Worm (Caenorhabditis elegans) whole organism, young adult: Measurements from ENCODE around the gene ZK154.4.

Experiments used
- B0261.1 ChIP-seq: sonication (generic microtip); optimal IDR thresholded peaks from 2 replicates; lab custom pipeline; 2016; ENCODE audit warnings: mild to moderate bottlenecking, missing genetic modification characterization, moderate library complexity, missing compliant biosample characterization
- C06A6.2 ChIP-seq: fragments of 200-800 bp; sonication (Bioruptor generic); conservative IDR thresholded peaks from 2 replicates; pipeline ENCODE4 v1.3.6; 2022; ENCODE audit warnings: missing genetic modification characterization, missing compliant biosample characterization
- C17E4.6 ChIP-seq: fragments of 200-800 bp; sonication (Bioruptor generic); IDR thresholded peaks from 2 replicates; pipeline ENCODE4 v1.3.6; 2022; ENCODE audit warnings: missing genetic modification reagents, missing genetic modification characterization, missing compliant biosample characterization
- D2030.7 ChIP-seq: fragments of 200-800 bp; sonication (Bioruptor generic); IDR thresholded peaks from 2 replicates; pipeline ENCODE4 v1.3.6; 2022; ENCODE audit warnings: missing genetic modification reagents, missing genetic modification characterization, missing compliant biosample characterization
- F22D6.2 ChIP-seq: sonication (generic microtip); optimal IDR thresholded peaks from 2 replicates; lab custom pipeline; 2016; ENCODE audit warnings: mild to moderate bottlenecking, missing genetic modification characterization, missing compliant biosample characterization
- F23B12.7 ChIP-seq: sonication (generic microtip); optimal IDR thresholded peaks from 2 replicates; lab custom pipeline; 2017; ENCODE audit warnings: missing genetic modification characterization, mild to moderate bottlenecking, missing compliant biosample characterization, antibody characterized with exemption, moderate library complexity; ENCODE audit not compliant: insufficient read depth
- F57C9.4 ChIP-seq: sonication (generic microtip); optimal IDR thresholded peaks from 2 replicates; lab custom pipeline; 2017; ENCODE audit warnings: mild to moderate bottlenecking, missing genetic modification characterization, missing compliant biosample characterization
- K11D2.4 ChIP-seq: fragments of 200-800 bp; sonication (Bioruptor generic); IDR thresholded peaks from 2 replicates; pipeline ENCODE4 v1.3.6; 2022; ENCODE audit warnings: missing genetic modification reagents, missing genetic modification characterization, missing compliant biosample characterization
- T07F8.4 ChIP-seq: sonication (generic microtip); optimal IDR thresholded peaks from 2 replicates; lab custom pipeline; 2016; ENCODE audit warnings: mild to moderate bottlenecking, missing genetic modification characterization, moderate library complexity, missing compliant biosample characterization
- Y53F4B.3 ChIP-seq: fragments of 200-800 bp; sonication (Bioruptor generic); IDR thresholded peaks from 2 replicates; pipeline ENCODE4 v1.3.6; 2022; ENCODE audit warnings: missing genetic modification reagents, missing genetic modification characterization, missing compliant biosample characterization
- atf-7 ChIP-seq: sonication (generic microtip); optimal IDR thresholded peaks from 2 replicates; lab custom pipeline; 2017; ENCODE audit warnings: mild to moderate bottlenecking, missing genetic modification characterization, missing compliant biosample characterization
- attf-3 ChIP-seq: fragments of 200-800 bp; sonication (Bioruptor generic); conservative IDR thresholded peaks from 2 replicates; pipeline ENCODE4 v1.3.6; 2022; ENCODE audit warnings: missing genetic modification reagents, missing genetic modification characterization, missing compliant biosample characterization
- attf-5 ChIP-seq: fragments of 200-800 bp; sonication (Bioruptor generic); optimal IDR thresholded peaks from 2 replicates; lab custom pipeline; 2018; ENCODE audit warnings: mild to moderate bottlenecking, missing genetic modification characterization, missing compliant biosample characterization
- attf-6 ChIP-seq: fragments of 200-800 bp; sonication (Bioruptor generic); IDR thresholded peaks from 2 replicates; pipeline ENCODE4 v1.3.6; 2022; ENCODE audit warnings: missing genetic modification reagents, missing genetic modification characterization, missing compliant biosample characterization
- ccch-3 ChIP-seq: fragments of 200-800 bp; sonication (Bioruptor generic); optimal IDR thresholded peaks from 2 replicates; lab custom pipeline; 2018; ENCODE audit warnings: mild to moderate bottlenecking, missing genetic modification characterization, missing compliant biosample characterization
- cebp-1 ChIP-seq, 2 experiments: fragments of 200-800 bp in 1 of 2; sonication (Bioruptor generic) in 1 of 2; sonication (generic microtip) in 1 of 2; IDR thresholded peaks in 1 of 2; optimal IDR thresholded peaks in 1 of 2; 2 replicates each; pipeline versions ENCODE4 v1.3.6 to Lab custom; 2017 to 2022; ENCODE audit warnings: missing compliant biosample characterization in 2 of 2, missing genetic modification characterization in 2 of 2, mild to moderate bottlenecking in 1 of 2, missing genetic modification reagents in 1 of 2, moderate library complexity in 1 of 2
- cebp-2 ChIP-seq: fragments of 200-800 bp; sonication (Bioruptor generic); IDR thresholded peaks from 2 replicates; pipeline ENCODE4 v1.3.6; 2022; ENCODE audit warnings: missing genetic modification characterization, missing compliant biosample characterization
- ceh-40 ChIP-seq: fragments of 200-800 bp; sonication (Bioruptor generic); IDR thresholded peaks from 2 replicates; pipeline ENCODE4 v1.3.6; 2022; ENCODE audit warnings: missing genetic modification characterization, missing compliant biosample characterization
- chd-7 ChIP-seq: sonication (generic microtip); optimal IDR thresholded peaks from 2 replicates; lab custom pipeline; 2016; ENCODE audit warnings: mild to moderate bottlenecking, missing genetic modification characterization, moderate library complexity, missing compliant biosample characterization
- dpl-1 ChIP-seq: fragments of 150-350 bp; optimal IDR thresholded peaks from 2 replicates; lab custom pipeline; 2014; ENCODE audit warnings: missing biosample characterization, missing genetic modification reagents, missing genetic modification characterization
- egl-44 ChIP-seq: fragments of 200-800 bp; sonication (Bioruptor generic); IDR thresholded peaks from 2 replicates; pipeline ENCODE4 v1.3.6; 2022; ENCODE audit warnings: missing genetic modification reagents, missing genetic modification characterization, missing compliant biosample characterization
- egrh-3 ChIP-seq: fragments of 200-800 bp; sonication (Bioruptor generic); IDR thresholded peaks from 2 replicates; pipeline ENCODE4 v1.3.6; 2022; ENCODE audit warnings: missing genetic modification reagents, missing genetic modification characterization, missing compliant biosample characterization
- ekl-4 ChIP-seq: fragments of 200-800 bp; sonication (Bioruptor generic); IDR thresholded peaks from 2 replicates; pipeline ENCODE4 v1.3.6; 2022; ENCODE audit warnings: missing genetic modification reagents, missing genetic modification characterization, missing compliant biosample characterization
- ets-4 ChIP-seq: fragments of 200-800 bp; sonication (Bioruptor generic); optimal IDR thresholded peaks from 2 replicates; lab custom pipeline; 2018; ENCODE audit warnings: mild to moderate bottlenecking, missing genetic modification characterization, missing compliant biosample characterization
- hlh-26 ChIP-seq: fragments of 200-800 bp; sonication (Bioruptor generic); conservative IDR thresholded peaks from 2 replicates; pipeline ENCODE4 v1.3.6; 2022; ENCODE audit warnings: missing genetic modification reagents, missing genetic modification characterization, missing compliant biosample characterization
- lag-1 ChIP-seq: fragments of 200-800 bp; sonication (Bioruptor generic); IDR thresholded peaks from 2 replicates; pipeline ENCODE4 v1.3.6; 2022; ENCODE audit warnings: missing genetic modification reagents, missing genetic modification characterization, missing compliant biosample characterization
- lin-26 ChIP-seq: fragments of 200-800 bp; sonication (Bioruptor generic); IDR thresholded peaks from 2 replicates; pipeline ENCODE4 v1.3.6; 2022; ENCODE audit warnings: missing genetic modification reagents, missing genetic modification characterization, missing compliant biosample characterization
- lin-35 ChIP-seq, 3 experiments: fragments of 150-350 bp in 2 of 3; sonication (generic microtip) in 1 of 3; optimal IDR thresholded peaks; 2 replicates each; lab custom pipeline; 2014 to 2018; ENCODE audit warnings: missing biosample characterization in 3 of 3, missing genetic modification characterization in 3 of 3, missing genetic modification reagents in 3 of 3
- lin-54 ChIP-seq: fragments of 200-800 bp; sonication (Bioruptor generic); optimal IDR thresholded peaks from 2 replicates; lab custom pipeline; 2018; ENCODE audit warnings: mild to moderate bottlenecking, missing genetic modification characterization, missing compliant biosample characterization
- madf-10 ChIP-seq: sonication (generic microtip); optimal IDR thresholded peaks from 2 replicates; lab custom pipeline; 2016; ENCODE audit warnings: mild to moderate bottlenecking, missing genetic modification characterization, missing compliant biosample characterization
- madf-3 ChIP-seq: fragments of 200-800 bp; sonication (Bioruptor generic); IDR thresholded peaks from 2 replicates; pipeline ENCODE4 v1.3.6; 2022; ENCODE audit warnings: missing genetic modification reagents, missing genetic modification characterization, missing compliant biosample characterization
- mel-28 ChIP-seq: sonication (generic microtip); optimal IDR thresholded peaks from 2 replicates; lab custom pipeline; 2016; ENCODE audit warnings: borderline replicate concordance, mild to moderate bottlenecking, missing genetic modification characterization, missing compliant biosample characterization
- mes-4 ChIP-seq: sonication (generic microtip); optimal IDR thresholded peaks from 2 replicates; lab custom pipeline; 2016; ENCODE audit warnings: missing genotype, missing genetic modification characterization, missing compliant biosample characterization
- nfyb-1 ChIP-seq: fragments of 200-800 bp; sonication (Bioruptor generic); IDR thresholded peaks from 2 replicates; pipeline ENCODE4 v1.3.6; 2022; ENCODE audit warnings: missing genetic modification reagents, missing genetic modification characterization, missing compliant biosample characterization
- nhr-27 ChIP-seq: fragments of 200-800 bp; sonication (Bioruptor generic); optimal IDR thresholded peaks from 2 replicates; lab custom pipeline; 2018; ENCODE audit warnings: mild to moderate bottlenecking, missing genetic modification characterization, moderate library complexity, missing compliant biosample characterization
- pbrm-1 ChIP-seq: fragments of 200-800 bp; sonication (Bioruptor generic); IDR thresholded peaks from 2 replicates; pipeline ENCODE4 v1.3.6; 2022; ENCODE audit warnings: missing genetic modification reagents, missing genetic modification characterization, missing compliant biosample characterization
- rcor-1 ChIP-seq: fragments of 200-800 bp; sonication (Bioruptor generic); IDR thresholded peaks from 2 replicates; pipeline ENCODE4 v1.3.6; 2022; ENCODE audit warnings: missing genetic modification reagents, missing genetic modification characterization, missing compliant biosample characterization
- snpc-1.3 ChIP-seq: sonication (generic microtip); optimal IDR thresholded peaks from 2 replicates; lab custom pipeline; 2017; ENCODE audit warnings: missing genetic modification characterization, mild to moderate bottlenecking, missing compliant biosample characterization, antibody characterized with exemption, moderate library complexity, missing genotype, missing genetic modification reagents; ENCODE audit not compliant: insufficient read depth
- snpc-3.4 ChIP-seq: sonication (generic microtip); optimal IDR thresholded peaks from 2 replicates; lab custom pipeline; 2017; ENCODE audit warnings: missing genetic modification characterization, mild to moderate bottlenecking, missing compliant biosample characterization, antibody characterized with exemption, moderate library complexity, missing genotype, missing genetic modification reagents
- snpc-4 ChIP-seq, 5 experiments: fragments of 150-350 bp in 1 of 5; sonication (generic microtip) in 4 of 5; optimal IDR thresholded peaks; 2 replicates each; lab custom pipeline; 2014 to 2018; ENCODE audit warnings: missing genetic modification characterization in 5 of 5, missing biosample characterization in 3 of 5, antibody characterized with exemption in 2 of 5, mild to moderate bottlenecking in 2 of 5, missing compliant biosample characterization in 2 of 5, missing genotype in 2 of 5, moderate library complexity in 2 of 5, missing genetic modification reagents in 1 of 5
- sptf-2 ChIP-seq: fragments of 200-800 bp; sonication (Bioruptor generic); optimal IDR thresholded peaks from 2 replicates; lab custom pipeline; 2018; ENCODE audit warnings: mild to moderate bottlenecking, missing genetic modification characterization, missing compliant biosample characterization
- ztf-28 ChIP-seq: fragments of 200-800 bp; sonication (Bioruptor generic); IDR thresholded peaks from 2 replicates; pipeline ENCODE4 v1.3.6; 2022; ENCODE audit warnings: missing genetic modification reagents, missing genetic modification characterization, missing compliant biosample characterization
- ztf-3 ChIP-seq: fragments of 200-800 bp; sonication (Bioruptor generic); optimal IDR thresholded peaks from 2 replicates; lab custom pipeline; 2018; ENCODE audit warnings: mild to moderate bottlenecking, missing genetic modification characterization, missing compliant biosample characterization

The ZK154.4 gene

DNA sequence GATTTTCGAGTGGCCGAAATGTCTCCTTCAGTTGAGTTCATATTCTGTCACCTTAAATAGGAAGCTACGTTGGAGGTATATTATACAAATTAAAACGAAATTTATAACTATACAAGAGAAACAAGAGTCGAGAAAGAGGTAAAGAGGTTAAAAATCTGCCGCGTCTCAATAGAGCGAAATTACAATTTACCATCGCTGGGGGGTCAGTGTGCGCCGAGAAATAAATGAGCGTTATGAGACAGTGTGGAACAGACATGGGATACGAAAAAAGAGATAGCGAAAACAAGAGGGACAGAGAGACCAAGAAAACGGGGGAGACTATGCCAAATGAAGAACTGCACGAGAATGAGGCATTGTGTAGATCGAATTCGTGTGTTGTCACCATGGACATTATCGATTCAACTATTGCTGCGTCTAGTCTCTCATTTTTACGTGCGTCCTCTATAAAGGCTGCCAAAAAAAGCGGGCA, 5.7 kb upstream of the ZK154.4 start, which contains the start of gene ZK154.5 (continued):
- TF ChIP-seq F57C9.4 (tag; lab: Kevin White, UChicago) (no peak), hlh-26 (GFP tag; lab: Robert Waterston, UW) (no peak), dpl-1 (GFP tag; lab: Kevin White, UChicago) (no peak), ccch-3 (no peak), lin-26 (no peak), snpc-4 (GFP tag; optimal IDR thresholded peaks at IDR 0.05; lab: Kevin White, UChicago) (no peak), snpc-4 (tag; optimal IDR thresholded peaks at IDR 0.05; lab: Kevin White, UChicago) (no peak), ztf-3 (GFP tag; lab: Kevin White, UChicago) (no peak), T07F8.4 (tag; lab: Kevin White, UChicago) (no peak), nfyb-1 (GFP tag; lab: Robert Waterston, UW) (no peak), mes-4 (tag; lab: Kevin White, UChicago) (no peak), C17E4.6 (GFP tag; lab: Robert Waterston, UW) (no peak)
- TF ChIP-seq, all 124 proteins: peak for 10

DNA sequence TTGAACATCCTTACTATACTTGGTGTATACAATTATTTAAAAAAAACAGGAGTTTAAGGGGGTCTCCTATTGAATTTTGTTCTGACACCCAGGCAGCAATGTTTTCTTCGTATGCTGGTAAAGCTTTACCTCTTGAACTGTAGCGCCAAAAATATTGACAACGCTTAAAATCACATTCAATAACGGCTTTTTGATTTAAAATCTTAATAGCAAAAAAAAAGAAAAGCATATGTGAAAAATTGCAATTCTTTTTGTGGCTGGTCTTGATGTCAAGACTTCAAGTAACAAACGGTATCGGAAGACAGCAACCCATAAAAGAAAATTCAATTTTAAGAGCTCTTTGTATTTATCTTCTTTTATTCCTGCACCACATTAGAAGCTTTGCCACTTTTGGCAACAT, 388 bp downstream of the ZK154.4 start:
- TF ChIP-seq Y53F4B.3 (GFP tag; lab: Robert Waterston, UW): no peak
- TF ChIP-seq B0261.1 (tag; lab: Kevin White, UChicago): no peak
- TF ChIP-seq ztf-28 (GFP tag; lab: Robert Waterston, UW): no peak
- TF ChIP-seq madf-10 (tag; lab: Kevin White, UChicago): no peak
- no peak for TF ChIP-seq egrh-3 (GFP tag; lab: Robert Waterston, UW)
- TF ChIP-seq cebp-2 (GFP tag; lab: Robert Waterston, UW): no peak

DNA sequence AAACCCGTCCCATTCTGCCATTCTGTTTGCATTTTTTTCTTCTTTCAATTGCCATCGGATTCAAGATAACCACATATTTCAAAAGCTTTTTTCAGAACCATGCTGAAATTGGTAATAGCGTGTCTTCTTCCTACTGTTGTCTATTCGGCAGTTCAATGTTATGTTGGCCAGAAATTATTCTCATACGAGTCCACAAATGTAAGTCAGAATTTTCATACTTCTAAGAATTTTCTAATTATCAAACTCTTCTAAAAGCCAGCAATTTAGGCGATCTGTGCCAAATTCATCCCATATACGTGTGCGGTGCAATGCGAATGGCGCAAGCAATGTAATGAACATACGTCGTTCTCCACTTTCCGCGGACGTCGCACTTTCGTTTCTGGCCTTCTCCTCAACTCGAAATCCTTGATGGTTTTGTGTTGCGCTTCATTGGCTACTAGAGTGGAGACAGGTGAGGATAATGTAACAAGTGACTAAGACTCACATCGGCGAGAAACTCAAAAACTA, 2.6 kb downstream of the ZK154.4 start, which contains the start of gene ZK154.1:
Gene ZK154.1 (plus strand): TSS at position 51 of the 507 bp plus-strand sequence.
- TF ChIP-seq ekl-4 (GFP tag; lab: Robert Waterston, UW) (no peak), mel-28 (tag; lab: Kevin White, UChicago) (no peak), snpc-3.4 (tag; lab: Kevin White, UChicago) (no peak), egl-44 (no peak), cebp-1 (GFP tag; IDR thresholded peaks at IDR 0.05; lab: Robert Waterston, UW) (no peak), cebp-1 (tag; optimal IDR thresholded peaks at IDR 0.05; lab: Kevin White, UChicago) (no peak), T07F8.4 (tag; lab: Kevin White, UChicago) (no peak), attf-6 (GFP tag; lab: Robert Waterston, UW) (no peak), pbrm-1 (GFP tag; lab: Robert Waterston, UW) (no peak), C06A6.2 (no peak), lin-35 (GFP tag; optimal IDR thresholded peaks at IDR 0.05; lab: Kevin White, UChicago) (no peak), ceh-40 (GFP tag; lab: Robert Waterston, UW) (no peak), madf-3 (no peak), lin-54 (GFP tag; lab: Kevin White, UChicago) (no peak), rcor-1 (no peak), attf-5 (no peak), lag-1 (no peak), atf-7 (tag; lab: Kevin White, UChicago) (no peak)

DNA sequence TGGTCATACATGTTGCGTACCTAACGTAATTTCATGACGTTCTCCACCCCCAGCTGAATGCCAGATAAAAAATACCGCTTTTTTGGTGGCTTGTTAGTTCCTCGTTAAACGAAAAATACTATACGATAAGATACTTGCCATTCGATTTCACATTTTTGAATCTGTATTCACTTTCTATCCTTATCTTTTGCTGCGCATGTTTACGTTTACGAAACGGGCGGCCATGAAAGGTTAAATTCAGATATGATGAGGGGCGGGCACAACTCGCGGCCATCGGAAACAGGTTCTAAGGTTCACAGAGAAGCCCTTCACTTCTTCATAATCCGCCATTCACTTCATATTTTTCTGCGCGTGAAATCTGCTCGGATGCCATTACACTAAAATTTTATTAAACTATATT, 3.4 kb downstream of the ZK154.4 start:
- TF ChIP-seq D2030.7 (GFP tag; lab: Robert Waterston, UW): no peak
- no peak for TF ChIP-seq attf-6 (GFP tag; lab: Robert Waterston, UW)
- TF ChIP-seq nhr-27: no peak
- no peak for TF ChIP-seq K11D2.4
- TF ChIP-seq snpc-1.3 (tag; lab: Kevin White, UChicago): no peak
- TF ChIP-seq pbrm-1 (GFP tag; lab: Robert Waterston, UW): no peak
- TF ChIP-seq F23B12.7 (tag; lab: Kevin White, UChicago): no peak
- TF ChIP-seq attf-3: no peak
- no peak for TF ChIP-seq lin-54 (GFP tag; lab: Kevin White, UChicago)
- TF ChIP-seq ets-4 (GFP tag; lab: Kevin White, UChicago): no peak
- TF ChIP-seq chd-7 (tag; lab: Kevin White, UChicago): no peak
- no peak for TF ChIP-seq sptf-2 (GFP tag; lab: Kevin White, UChicago)
- TF ChIP-seq ceh-40 (GFP tag; lab: Robert Waterston, UW): no peak
- TF ChIP-seq F22D6.2 (tag; lab: Kevin White, UChicago): no peak
